Worm (Caenorhabditis elegans) whole organism, late embryonic: ENCODE results near the gene gab-1.

Experiments used
- C08G9.2 ChIP-seq: sonication (generic microtip); optimal IDR thresholded peaks from 2 replicates; lab custom pipeline; 2016; ENCODE audit warnings: mild to moderate bottlenecking, missing genetic modification characterization, moderate library complexity, missing compliant biosample characterization
- ahr-1 ChIP-seq: sonication (generic microtip); optimal IDR thresholded peaks from 2 replicates; lab custom pipeline; 2016; ENCODE audit warnings: missing genetic modification characterization, missing compliant biosample characterization
- ama-1 ChIP-seq: fragments of 150-350 bp; optimal IDR thresholded peaks from 2 replicates; lab custom pipeline; 2014
- che-1 ChIP-seq: sonication (generic microtip); optimal IDR thresholded peaks from 2 replicates; lab custom pipeline; 2016; ENCODE audit warnings: mild to moderate bottlenecking, missing genetic modification characterization, missing compliant biosample characterization
- dmd-4 ChIP-seq: sonication (generic microtip); optimal IDR thresholded peaks from 2 replicates; lab custom pipeline; 2016; ENCODE audit warnings: borderline replicate concordance, missing genetic modification characterization, missing compliant biosample characterization
- gmeb-2 ChIP-seq: sonication (generic microtip); optimal IDR thresholded peaks from 2 replicates; lab custom pipeline; 2016; ENCODE audit warnings: missing genetic modification characterization, inconsistent platforms, missing compliant biosample characterization
- nhr-11 ChIP-seq: fragments of 150-350 bp; optimal IDR thresholded peaks from 2 replicates; lab custom pipeline; 2014; ENCODE audit warnings: missing biosample characterization, missing genetic modification characterization
- pqm-1 ChIP-seq: sonication (generic microtip); optimal IDR thresholded peaks from 2 replicates; lab custom pipeline; 2016; ENCODE audit warnings: missing genetic modification characterization, missing compliant biosample characterization
- sdc-2 ChIP-seq: sonication (generic microtip); optimal IDR thresholded peaks from 2 replicates; lab custom pipeline; 2016; ENCODE audit warnings: missing genotype, missing genetic modification characterization, missing compliant biosample characterization
- sox-4 ChIP-seq: sonication (generic microtip); optimal IDR thresholded peaks from 2 replicates; lab custom pipeline; 2017; ENCODE audit warnings: mild to moderate bottlenecking, missing genetic modification characterization, inconsistent platforms, missing compliant biosample characterization
- tbx-2 ChIP-seq: sonication (generic microtip); optimal IDR thresholded peaks from 2 replicates; lab custom pipeline; 2016; ENCODE audit warnings: missing genetic modification characterization, missing compliant biosample characterization
- ttx-3 ChIP-seq: sonication (generic microtip); optimal IDR thresholded peaks from 2 replicates; lab custom pipeline; 2016; ENCODE audit warnings: missing genetic modification reagents, missing genetic modification characterization, missing compliant biosample characterization

ce11 chrIII:12789420-12789819 is 9.9 kb upstream of the gab-1 start, which contains the start of gene BE10.1:
- TF ChIP-seq tbx-2 (tag; lab: Kevin White, UChicago) = no peak
- no peak for TF ChIP-seq nhr-11
- TF ChIP-seq ama-1 (lab: Kevin White, UChicago) = no peak
- no peak for TF ChIP-seq pqm-1 (tag; lab: Kevin White, UChicago)
- no peak for TF ChIP-seq ttx-3 (tag; lab: Kevin White, UChicago)
- TF ChIP-seq ahr-1 (tag; lab: Kevin White, UChicago) = no peak
- no peak for TF ChIP-seq gmeb-2 (tag; lab: Kevin White, UChicago)
- TF ChIP-seq sox-4 (tag; lab: Kevin White, UChicago) = no peak
- TF ChIP-seq che-1 (tag; lab: Kevin White, UChicago) = no peak
- no peak for TF ChIP-seq dmd-4
- no peak for TF ChIP-seq C08G9.2 (tag; lab: Kevin White, UChicago)
- no peak for TF ChIP-seq sdc-2 (tag; lab: Kevin White, UChicago)
